Fruit fly (Drosophila melanogaster) whole organism, prepupa: Measurements from ENCODE around the gene mRpS18C.

Source experiments
- CG11762 ChIP-seq: fragments of 200-800 bp; sonication (Bioruptor generic); optimal IDR thresholded peaks from 3 replicates; lab custom pipeline; 2016; ENCODE audit warnings: missing biosample characterization, missing genetic modification characterization; ENCODE audit not compliant: insufficient read depth
- CG16779 ChIP-seq: fragments of 200-800 bp; sonication (Bioruptor generic); optimal IDR thresholded peaks from 3 replicates; lab custom pipeline; 2017; ENCODE audit warnings: missing biosample characterization, mild to moderate bottlenecking, missing genetic modification characterization
- CG6163 ChIP-seq: fragments of 200-800 bp; sonication (Bioruptor generic); IDR thresholded peaks from 3 replicates; pipeline ENCODE4 v1.3.6; 2022; ENCODE audit warnings: missing biosample characterization, missing genetic modification characterization
- CG7368 ChIP-seq: fragments of 200-800 bp; sonication (Bioruptor generic); optimal IDR thresholded peaks from 3 replicates; lab custom pipeline; 2016; ENCODE audit warnings: missing biosample characterization, missing genetic modification characterization
- Hr39 ChIP-seq: fragments of 200-800 bp; sonication (Bioruptor generic); optimal IDR thresholded peaks from 2 replicates; lab custom pipeline; 2016; ENCODE audit warnings: missing biosample characterization, missing genetic modification characterization
- Lpt ChIP-seq: fragments of 200-800 bp; sonication (Bioruptor generic); optimal IDR thresholded peaks from 3 replicates; lab custom pipeline; 2016; ENCODE audit warnings: missing biosample characterization, missing genetic modification characterization
- achi ChIP-seq: fragments of 200-800 bp; sonication (Bioruptor generic); optimal IDR thresholded peaks from 3 replicates; lab custom pipeline; 2016; ENCODE audit warnings: missing biosample characterization, missing genetic modification characterization
- dsx ChIP-seq: fragments of 200-800 bp; optimal IDR thresholded peaks from 3 replicates; lab custom pipeline; 2019; ENCODE audit warnings: missing biosample characterization, mild to moderate bottlenecking, missing genetic modification characterization, moderate library complexity; ENCODE audit not compliant: poor library complexity, severe bottlenecking
- fkh ChIP-seq: fragments of 200-800 bp; sonication (Bioruptor generic); optimal IDR thresholded peaks from 3 replicates; lab custom pipeline; 2017; ENCODE audit warnings: missing biosample characterization, mild to moderate bottlenecking, missing genetic modification characterization, moderate library complexity
- lz ChIP-seq: fragments of 200-800 bp; sonication (Bioruptor generic); optimal IDR thresholded peaks from 3 replicates; lab custom pipeline; 2016; ENCODE audit warnings: missing biosample characterization, missing genetic modification characterization
- svp ChIP-seq: fragments of 200-800 bp; sonication (Bioruptor generic); peaks from one replicate; lab custom pipeline; 2016; ENCODE audit warnings: missing biosample characterization, missing genetic modification characterization

DNA sequence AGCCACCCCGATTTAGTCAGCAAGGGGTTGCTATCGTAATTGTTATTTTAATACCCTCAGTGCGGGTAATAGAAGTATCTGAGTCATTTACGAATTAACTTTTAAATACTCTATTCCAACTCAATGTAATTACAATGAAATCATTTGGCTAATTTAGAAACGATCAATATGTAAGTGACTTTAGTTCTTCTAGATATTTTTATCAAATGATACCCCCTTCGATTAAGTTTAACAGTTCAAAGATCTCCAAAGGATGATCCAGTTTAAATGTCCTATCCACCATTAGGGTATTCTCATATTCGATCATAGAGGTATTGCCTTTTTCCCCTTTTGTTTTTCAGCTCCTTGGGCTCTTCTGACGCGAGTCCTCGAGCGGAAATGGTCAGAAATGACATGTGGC is 29.9 kb upstream of the mRpS18C start:
- TF ChIP-seq CG16779 (tag; lab: Kevin White, UChicago) (no peak), Lpt (GFP tag; lab: Kevin White, UChicago) (no peak), achi (GFP tag; lab: Kevin White, UChicago) (no peak), CG7368 (GFP tag; lab: Kevin White, UChicago) (no peak), dsx (GFP tag; lab: Kevin White, UChicago) (no peak), fkh (GFP tag; lab: Kevin White, UChicago) (no peak), lz (GFP tag; lab: Kevin White, UChicago) (no peak), Hr39 (GFP tag; lab: Kevin White, UChicago) (no peak), svp (GFP tag; lab: Kevin White, UChicago) (no peak), CG6163 (GFP tag; lab: Robert Waterston, UW) (no peak), CG11762 (GFP tag; lab: Kevin White, UChicago) (no peak)
